Worm (Caenorhabditis elegans) whole organism, L4 larva: Measurements from ENCODE around the gene clec-162.

Experiments
- T26A8.4 ChIP-seq: fragments of 200-800 bp; sonication (Bioruptor generic); IDR thresholded peaks from 2 replicates; pipeline ENCODE4 v1.3.6; 2022; ENCODE audit warnings: missing genetic modification characterization, missing compliant biosample characterization
- fkh-10 ChIP-seq: fragments of 150-350 bp; optimal IDR thresholded peaks from 2 replicates; lab custom pipeline; 2014; ENCODE audit warnings: missing biosample characterization, missing genetic modification reagents, missing genetic modification characterization
- fos-1 ChIP-seq: fragments of 150-350 bp; optimal IDR thresholded peaks from 2 replicates; lab custom pipeline; 2014; ENCODE audit warnings: missing biosample characterization, missing genetic modification characterization
- lin-13 ChIP-seq: fragments of 150-350 bp; optimal IDR thresholded peaks from 2 replicates; lab custom pipeline; 2014; ENCODE audit warnings: missing biosample characterization, missing genetic modification reagents, missing genetic modification characterization
- nhr-77 ChIP-seq: fragments of 150-350 bp; optimal IDR thresholded peaks from 2 replicates; lab custom pipeline; 2014; ENCODE audit warnings: missing biosample characterization, missing genetic modification characterization
- zag-1 ChIP-seq: fragments of 150-350 bp; optimal IDR thresholded peaks from 2 replicates; lab custom pipeline; 2014; ENCODE audit warnings: missing biosample characterization, missing genetic modification characterization

- TF ChIP-seq fos-1 (tag; lab: Kevin White, UChicago): no peak
- TF ChIP-seq zag-1 (tag; lab: Kevin White, UChicago): no peak
- TF ChIP-seq nhr-77: no peak
- TF ChIP-seq lin-13 (GFP tag; lab: Kevin White, UChicago): no peak
- TF ChIP-seq T26A8.4 (GFP tag; lab: Robert Waterston, UW): no peak
- no peak for TF ChIP-seq fkh-10 (GFP tag; lab: Kevin White, UChicago)
Observed at ce11 chrIII:9699576-9699975, 25.4 kb downstream of the clec-162 start, which contains the start of gene tlk-1.
